Fruit fly (Drosophila melanogaster) whole organism, wandering third instar larva: ENCODE measurements around the gene CD98hc.

Experiments used
- Abd-B ChIP-seq: fragments of >200 bp; optimal IDR thresholded peaks from 2 replicates; lab custom pipeline; 2017; ENCODE audit warnings: missing biosample characterization, missing genetic modification characterization
- CG32264 ChIP-seq: fragments of 200-800 bp; sonication (Bioruptor generic); optimal IDR thresholded peaks from 2 replicates; lab custom pipeline; 2016; ENCODE audit warnings: missing biosample characterization, missing genetic modification characterization
- CG9705 ChIP-seq: fragments of 200-800 bp; sonication (Bioruptor generic); optimal IDR thresholded peaks from 2 replicates; lab custom pipeline; 2018; ENCODE audit warnings: missing biosample characterization, mild to moderate bottlenecking, missing genetic modification characterization
- CrebA ChIP-seq: fragments of 200-800 bp; sonication (Bioruptor generic); optimal IDR thresholded peaks from 2 replicates; lab custom pipeline; 2016; ENCODE audit warnings: missing biosample characterization, mild to moderate bottlenecking, missing genetic modification characterization, borderline replicate concordance
- Dfd ChIP-seq: fragments of >200 bp; optimal IDR thresholded peaks from 2 replicates; lab custom pipeline; 2017; ENCODE audit warnings: missing biosample characterization, missing genetic modification characterization
- GATAd ChIP-seq: sonication (Bioruptor generic); optimal IDR thresholded peaks from 2 replicates; lab custom pipeline; 2016; ENCODE audit warnings: missing biosample characterization, missing genetic modification characterization
- Hr78 ChIP-seq: fragments of >200 bp; optimal IDR thresholded peaks from 2 replicates; lab custom pipeline; 2017; ENCODE audit warnings: missing biosample characterization, missing genetic modification characterization
- Hr83 ChIP-seq: fragments of 200-300 bp; sonication (Bioruptor generic); optimal IDR thresholded peaks from 2 replicates; lab custom pipeline; 2016; ENCODE audit warnings: missing biosample characterization, mild to moderate bottlenecking, missing genetic modification characterization, moderate library complexity; ENCODE audit not compliant: poor library complexity, severe bottlenecking
- Jra ChIP-seq: sonication (Bioruptor generic); optimal IDR thresholded peaks from 2 replicates; lab custom pipeline; 2016; ENCODE audit warnings: missing biosample characterization, missing genetic modification characterization
- Mio ChIP-seq: sonication (Bioruptor generic); optimal IDR thresholded peaks from 2 replicates; lab custom pipeline; 2016; ENCODE audit warnings: missing biosample characterization, missing genetic modification characterization
- Myc ChIP-seq: fragments of >200 bp; optimal IDR thresholded peaks from 2 replicates; lab custom pipeline; 2017
- N ChIP-seq: fragments of >200 bp; optimal IDR thresholded peaks from 2 replicates; lab custom pipeline; 2018; ENCODE audit warnings: missing biosample characterization, missing external identifiers, missing genetic modification characterization
- Rel ChIP-seq, 2 experiments: fragments of 200-800 bp; sonication (Bioruptor generic) in 1 of 2; optimal IDR thresholded peaks; 2 replicates in 1 of 2; 3 replicates in 1 of 2; lab custom pipeline; 2016 to 2019; ENCODE audit warnings: mild to moderate bottlenecking in 2 of 2, missing biosample characterization in 2 of 2, missing genetic modification characterization in 2 of 2, moderate library complexity in 1 of 2
- Sp1 ChIP-seq: fragments of 200-800 bp; sonication (Bioruptor generic); optimal IDR thresholded peaks from 3 replicates; lab custom pipeline; 2019; ENCODE audit warnings: missing biosample characterization, mild to moderate bottlenecking, missing genetic modification characterization, moderate library complexity
- Vsx2 ChIP-seq: fragments of 200-300, 225-300 bp; sonication (Bioruptor generic); optimal IDR thresholded peaks from 2 replicates; lab custom pipeline; 2018; ENCODE audit warnings: missing biosample characterization, missing genetic modification characterization; ENCODE audit not compliant: partially characterized antibody
- br ChIP-seq: fragments of 200-800 bp; sonication (Bioruptor generic); optimal IDR thresholded peaks from 2 replicates; lab custom pipeline; 2016; ENCODE audit warnings: missing biosample characterization, missing genetic modification characterization
- brk ChIP-seq: fragments of 200-800 bp; sonication (Bioruptor generic); optimal IDR thresholded peaks from 2 replicates; lab custom pipeline; 2016; ENCODE audit warnings: missing biosample characterization, mild to moderate bottlenecking, missing genetic modification characterization
- dl ChIP-seq, 2 experiments: fragments of 175-275, 200-275 bp in 1 of 2; fragments of 200-275 bp in 1 of 2; sonication (Bioruptor generic); optimal IDR thresholded peaks; lab custom pipeline; 2018; ENCODE audit warnings: mild to moderate bottlenecking in 2 of 2, missing biosample characterization in 2 of 2, missing genetic modification characterization in 2 of 2, moderate library complexity in 2 of 2; ENCODE audit not compliant: partially characterized antibody in 2 of 2, insufficient read depth in 1 of 2
- dsf ChIP-seq: sonication (Bioruptor generic); optimal IDR thresholded peaks from 2 replicates; lab custom pipeline; 2016; ENCODE audit warnings: missing biosample characterization, missing genetic modification characterization, borderline replicate concordance
- foxo ChIP-seq, 2 experiments: fragments of 200-800 bp; sonication (Bioruptor generic); optimal IDR thresholded peaks; 2 replicates in 1 of 2; 3 replicates in 1 of 2; lab custom pipeline; 2016 to 2017; ENCODE audit warnings: missing biosample characterization in 2 of 2, missing genetic modification characterization in 2 of 2
- h ChIP-seq: fragments of 200-800 bp; sonication (Bioruptor generic); optimal IDR thresholded peaks from 3 replicates; lab custom pipeline; 2016; ENCODE audit warnings: missing biosample characterization, mild to moderate bottlenecking, missing genetic modification characterization
- jim ChIP-seq: fragments of 175-275, 200-325 bp; sonication (Bioruptor generic); optimal IDR thresholded peaks from 2 replicates; lab custom pipeline; 2016; ENCODE audit warnings: missing biosample characterization, mild to moderate bottlenecking, missing genetic modification characterization
- lola ChIP-seq: fragments of >200 bp; optimal IDR thresholded peaks from 2 replicates; lab custom pipeline; 2017; ENCODE audit warnings: missing biosample characterization, missing genetic modification characterization
- pan ChIP-seq: fragments of >200 bp; optimal IDR thresholded peaks from 2 replicates; lab custom pipeline; 2017
- psq ChIP-seq: fragments of 200-800 bp; sonication (Bioruptor generic); optimal IDR thresholded peaks from 3 replicates; lab custom pipeline; 2017; ENCODE audit warnings: missing biosample characterization, mild to moderate bottlenecking, missing genetic modification characterization, moderate library complexity
- rgr ChIP-seq: fragments of 200-800 bp; sonication (Bioruptor generic); optimal IDR thresholded peaks from 3 replicates; lab custom pipeline; 2016; ENCODE audit warnings: missing biosample characterization, mild to moderate bottlenecking, missing genetic modification characterization
- sage ChIP-seq: fragments of 200-800 bp; sonication (Bioruptor generic); optimal IDR thresholded peaks from 2 replicates; lab custom pipeline; 2016; ENCODE audit warnings: missing biosample characterization, mild to moderate bottlenecking, missing genetic modification characterization
- tai ChIP-seq: sonication (Bioruptor generic); optimal IDR thresholded peaks from 2 replicates; lab custom pipeline; 2016; ENCODE audit warnings: missing biosample characterization, missing genetic modification characterization
- usp ChIP-seq: fragments of >200 bp; optimal IDR thresholded peaks from 2 replicates; lab custom pipeline; 2017; ENCODE audit warnings: missing biosample characterization, missing genetic modification characterization

Gene CD98hc

DNA sequence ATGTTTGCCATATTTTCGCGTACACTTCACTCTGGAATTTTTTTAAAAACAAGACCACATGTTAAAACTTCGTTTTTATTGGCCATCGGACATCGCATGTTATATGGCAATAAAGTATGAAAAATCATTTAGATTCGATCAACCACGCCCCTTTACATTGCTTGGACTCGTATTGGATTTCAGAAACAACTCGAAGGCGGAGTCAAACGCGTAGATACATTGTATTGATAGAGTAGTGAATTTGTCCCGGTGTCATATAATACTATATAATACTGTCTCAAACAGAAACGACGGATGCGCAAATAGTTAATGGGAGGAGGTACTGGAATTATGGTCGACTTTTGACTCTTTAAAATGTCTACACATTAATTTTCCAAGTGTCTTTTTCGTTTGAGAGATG is 16.9 kb downstream of the CD98hc start:
- TF ChIP-seq Myc (lab: Kevin White, UChicago) (no peak), rgr (GFP tag; lab: Kevin White, UChicago) (no peak), brk (GFP tag; lab: Kevin White, UChicago) (no peak), Abd-B (GFP tag; lab: Kevin White, UChicago) (no peak)

DNA sequence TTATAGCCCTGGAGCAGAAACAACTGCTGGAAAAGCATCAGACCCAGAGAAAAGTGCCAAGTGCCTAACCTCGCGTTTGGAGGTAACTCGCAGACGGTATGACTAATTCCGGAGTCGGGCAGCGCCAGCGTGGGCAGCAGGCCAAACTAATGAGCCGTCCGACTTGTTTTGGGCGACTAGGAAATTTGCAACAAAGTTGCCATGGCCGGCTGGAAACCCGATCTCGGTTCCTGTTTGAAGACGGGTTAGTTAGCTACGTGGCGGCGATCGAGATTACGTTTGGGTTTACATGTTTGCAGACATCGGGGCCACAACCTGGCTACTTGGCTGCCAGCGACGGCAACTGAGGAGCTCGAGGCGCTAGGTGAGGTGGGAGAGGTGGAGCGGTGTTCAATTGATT is 21.2 kb downstream of the CD98hc start:
- TF ChIP-seq Jra (GFP tag; lab: Kevin White, UChicago), result no peak
- TF ChIP-seq Hr83, result no peak
- TF ChIP-seq Vsx2 (GFP tag; lab: Kevin White, UChicago), result no peak
- TF ChIP-seq Rel (GFP tag; optimal IDR thresholded peaks at IDR 0.05; lab: Kevin White, UChicago), result no peak
- TF ChIP-seq Rel (tag; optimal IDR thresholded peaks at IDR 0.05; lab: Kevin White, UChicago), result no peak
- TF ChIP-seq CrebA (GFP tag; lab: Kevin White, UChicago), result no peak
- no peak for TF ChIP-seq Sp1 (GFP tag; lab: Kevin White, UChicago)
- TF ChIP-seq Dfd (GFP tag; lab: Kevin White, UChicago), result no peak
- no peak for TF ChIP-seq lola (GFP tag; lab: Kevin White, UChicago)
- TF ChIP-seq tai, result no peak
- TF ChIP-seq brk (GFP tag; lab: Kevin White, UChicago), result no peak
- TF ChIP-seq pan (lab: Kevin White, UChicago), result no peak
- no peak for TF ChIP-seq dsf (GFP tag; lab: Kevin White, UChicago)
- no peak for TF ChIP-seq psq (GFP tag; lab: Kevin White, UChicago)
- TF ChIP-seq Abd-B (GFP tag; lab: Kevin White, UChicago), result no peak
- no peak for TF ChIP-seq CG32264 (GFP tag; lab: Kevin White, UChicago)

DNA sequence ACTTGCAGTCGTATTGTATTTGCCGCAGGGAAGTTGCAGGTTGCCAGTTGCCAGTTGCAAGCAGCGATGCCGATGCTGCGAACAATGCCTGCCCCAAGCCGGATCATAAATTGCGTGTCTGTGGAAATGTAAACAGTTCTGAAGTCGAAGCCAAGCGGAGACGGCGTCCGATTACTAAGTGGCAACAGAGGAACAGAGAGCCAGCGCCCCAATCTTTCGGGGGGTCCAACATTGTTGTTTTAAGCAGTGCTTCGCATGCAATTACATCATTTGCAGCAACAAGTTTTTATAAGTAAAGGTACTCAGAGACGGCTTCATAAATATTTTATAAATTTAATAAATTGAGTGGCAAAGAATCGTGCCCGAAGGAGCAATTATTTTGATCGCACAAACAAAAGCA is 23.8 kb downstream of the CD98hc start:
- TF ChIP-seq pan (lab: Kevin White, UChicago), result no peak
- TF ChIP-seq Jra (GFP tag; lab: Kevin White, UChicago), result no peak
- no peak for TF ChIP-seq Rel (GFP tag; optimal IDR thresholded peaks at IDR 0.05; lab: Kevin White, UChicago)
- TF ChIP-seq Rel (tag; optimal IDR thresholded peaks at IDR 0.05; lab: Kevin White, UChicago), result no peak
- TF ChIP-seq br (GFP tag; lab: Kevin White, UChicago), result no peak
- TF ChIP-seq Hr78 (GFP tag; lab: Kevin White, UChicago), result no peak
- TF ChIP-seq lola (GFP tag; lab: Kevin White, UChicago), result no peak
- no peak for TF ChIP-seq sage (GFP tag; lab: Kevin White, UChicago)
- TF ChIP-seq usp (GFP tag; lab: Kevin White, UChicago), result no peak
- TF ChIP-seq Dfd (GFP tag; lab: Kevin White, UChicago), result no peak
- TF ChIP-seq h, result no peak
- TF ChIP-seq psq (GFP tag; lab: Kevin White, UChicago), result no peak
- TF ChIP-seq, all 38 proteins: peak for 0

DNA sequence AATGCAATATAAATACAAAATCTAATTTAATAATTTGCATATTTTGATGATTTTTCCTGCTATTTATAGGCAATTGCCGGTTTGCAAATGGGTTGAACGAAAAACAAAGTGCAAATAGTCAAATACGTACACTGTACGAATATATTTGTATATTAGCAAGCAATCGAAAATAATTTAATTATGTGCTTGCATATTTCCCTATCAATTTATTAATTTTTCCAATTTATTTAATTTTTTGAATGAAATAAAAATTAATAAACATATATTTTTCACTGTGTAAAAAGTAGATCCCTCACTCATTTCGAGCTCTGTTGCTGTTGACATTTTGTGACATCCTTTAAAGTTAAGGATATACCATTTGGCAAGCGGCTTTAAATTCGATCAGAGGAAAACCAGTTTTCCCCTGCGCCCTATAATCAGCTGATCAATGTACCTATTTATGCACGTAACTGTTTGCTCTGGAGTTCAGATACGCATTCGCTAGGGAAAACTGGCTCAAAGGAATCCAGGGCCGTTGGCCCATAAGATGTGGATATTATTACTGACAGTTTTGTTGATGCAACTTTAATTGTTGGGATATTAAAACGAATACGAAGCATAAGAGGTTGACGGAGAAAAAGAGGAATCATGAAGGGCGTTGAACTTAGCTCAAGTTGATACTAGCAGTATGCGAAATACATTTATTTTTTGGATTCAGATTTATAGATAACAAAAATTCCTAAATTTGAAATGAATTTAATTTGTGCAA is 25.0 kb downstream of the CD98hc start:
- TF ChIP-seq CG9705 (GFP tag; lab: Kevin White, UChicago) (no peak), GATAd (GFP tag; lab: Kevin White, UChicago) (no peak), N (GFP tag; lab: Kevin White, UChicago) (no peak), dl (GFP tag; optimal IDR thresholded peaks at IDR 0.05; lab: Kevin White, UChicago; ENCODE audit: insufficient read depth in 1 of 2, partially characterized antibody in 2 of 2) (no peak), Mio (GFP tag; lab: Kevin White, UChicago) (no peak), h (no peak), Vsx2 (GFP tag; lab: Kevin White, UChicago) (no peak), Hr83 (no peak), Jra (GFP tag; lab: Kevin White, UChicago) (no peak), CG32264 (GFP tag; lab: Kevin White, UChicago) (no peak), foxo (GFP tag; optimal IDR thresholded peaks at IDR 0.05; lab: Kevin White, UChicago) (no peak), Abd-B (GFP tag; lab: Kevin White, UChicago) (no peak), dsf (GFP tag; lab: Kevin White, UChicago) (no peak), jim (GFP tag; lab: Kevin White, UChicago) (no peak), brk (GFP tag; lab: Kevin White, UChicago) (no peak), lola (GFP tag; lab: Kevin White, UChicago) (no peak), Myc (lab: Kevin White, UChicago) (no peak)
